Fruit fly (Drosophila melanogaster) whole organism, embryonic: ENCODE data around the gene CG11294.

Experiments
- B-H1 ChIP-seq: fragments of 200-800 bp; sonication (Bioruptor generic); IDR thresholded peaks from 3 replicates; pipeline ENCODE4 v1.3.6; 2022; ENCODE audit warnings: missing biosample characterization, missing genetic modification characterization
- CG10209 ChIP-seq: fragments of 200-800 bp; sonication (Bioruptor generic); optimal IDR thresholded peaks from 3 replicates; lab custom pipeline; 2017; ENCODE audit warnings: missing biosample characterization, mild to moderate bottlenecking, missing genetic modification characterization, missing genetic modification reagents
- CG11093 ChIP-seq: fragments of 200-800 bp; sonication (Bioruptor generic); IDR thresholded peaks from 3 replicates; pipeline ENCODE4 v1.3.6; 2022; ENCODE audit warnings: missing biosample characterization, missing genetic modification characterization
- CG12236 ChIP-seq: fragments of 200-800 bp; sonication (Bioruptor generic); optimal IDR thresholded peaks from 2 replicates; lab custom pipeline; 2016; ENCODE audit warnings: missing biosample characterization, missing genetic modification characterization
- CG12769 ChIP-seq: fragments of 200-800 bp; sonication (Bioruptor generic); optimal IDR thresholded peaks from 2 replicates; lab custom pipeline; 2019; ENCODE audit warnings: missing biosample characterization, mild to moderate bottlenecking, missing genetic modification characterization, moderate library complexity
- CG15073 ChIP-seq: fragments of 200-800 bp; sonication (Bioruptor generic); optimal IDR thresholded peaks from 2 replicates; lab custom pipeline; 2016; ENCODE audit warnings: missing biosample characterization, missing genetic modification characterization
- CG1647 ChIP-seq: fragments of 200-800 bp; sonication (Bioruptor generic); optimal IDR thresholded peaks from 3 replicates; lab custom pipeline; 2016; ENCODE audit warnings: missing biosample characterization, missing genetic modification characterization
- CG16863 ChIP-seq: fragments of 200-800 bp; sonication (Bioruptor generic); optimal IDR thresholded peaks from 3 replicates; lab custom pipeline; 2016; ENCODE audit warnings: missing biosample characterization, missing genetic modification characterization
- CG17802 ChIP-seq: fragments of 200-800 bp; sonication (Bioruptor generic); optimal IDR thresholded peaks from 2 replicates; lab custom pipeline; 2018; ENCODE audit warnings: missing biosample characterization, mild to moderate bottlenecking, missing genetic modification characterization, moderate library complexity
- CG18262 ChIP-seq: fragments of 200-800 bp; optimal IDR thresholded peaks from 3 replicates; lab custom pipeline; 2019; ENCODE audit warnings: missing biosample characterization, mild to moderate bottlenecking, missing genetic modification characterization, moderate library complexity
- CG2712 ChIP-seq: fragments of 200-800 bp; optimal IDR thresholded peaks from 3 replicates; lab custom pipeline; 2019; ENCODE audit warnings: missing biosample characterization, mild to moderate bottlenecking, missing genetic modification characterization, moderate library complexity
- CG32532 ChIP-seq: fragments of 200-800 bp; sonication (Bioruptor generic); IDR thresholded peaks from 2 replicates; pipeline ENCODE4 v1.3.6; 2022; ENCODE audit warnings: missing biosample characterization, missing genetic modification characterization
- CG9215 ChIP-seq: fragments of 200-800 bp; sonication (Bioruptor generic); IDR thresholded peaks from 2 replicates; pipeline ENCODE4 v1.3.6; 2022; ENCODE audit warnings: missing biosample characterization, missing genetic modification characterization
- Chrac-16 ChIP-seq: fragments of 200-800 bp; sonication (Bioruptor generic); optimal IDR thresholded peaks from 3 replicates; lab custom pipeline; 2016; ENCODE audit warnings: missing biosample characterization, missing genetic modification characterization
- D ChIP-seq, 2 experiments: fragments of 200-800 bp in 1 of 2; fragments of >200 bp in 1 of 2; sonication (Bioruptor generic) in 1 of 2; optimal IDR thresholded peaks; 2 replicates in 1 of 2; 3 replicates in 1 of 2; lab custom pipeline; 2017; ENCODE audit warnings: mild to moderate bottlenecking in 1 of 2, missing biosample characterization in 1 of 2, missing genetic modification characterization in 1 of 2, missing genetic modification reagents in 1 of 2
- D19B ChIP-seq: fragments of 200-800 bp; sonication (Bioruptor generic); optimal IDR thresholded peaks from 2 replicates; lab custom pipeline; 2017; ENCODE audit warnings: missing biosample characterization, mild to moderate bottlenecking, missing genetic modification characterization
- Deaf1 ChIP-seq: fragments of 200-800 bp; optimal IDR thresholded peaks from 3 replicates; lab custom pipeline; 2019; ENCODE audit warnings: missing biosample characterization, mild to moderate bottlenecking, missing genetic modification characterization, moderate library complexity
- Dek ChIP-seq: fragments of 200-800 bp; sonication (Bioruptor generic); optimal IDR thresholded peaks from 3 replicates; lab custom pipeline; 2019; ENCODE audit warnings: missing biosample characterization, mild to moderate bottlenecking, missing genetic modification characterization, moderate library complexity
- Dll ChIP-seq: fragments of 200-800 bp; sonication (Bioruptor generic); IDR thresholded peaks from 4 replicates; pipeline ENCODE4 v1.3.6; 2022; ENCODE audit warnings: missing biosample characterization, missing genetic modification characterization; ENCODE audit not compliant: partially characterized antibody
- Eip74EF ChIP-seq, 2 experiments: fragments of 200-800 bp in 1 of 2; fragments of >200 bp in 1 of 2; sonication (Bioruptor generic) in 1 of 2; optimal IDR thresholded peaks; 2 replicates each; lab custom pipeline; 2017 to 2019; ENCODE audit warnings: missing biosample characterization in 2 of 2, missing genetic modification characterization in 2 of 2, mild to moderate bottlenecking in 1 of 2, moderate library complexity in 1 of 2
- Ets97D ChIP-seq: fragments of 200-800 bp; sonication (Bioruptor generic); optimal IDR thresholded peaks from 3 replicates; lab custom pipeline; 2016; ENCODE audit warnings: missing biosample characterization, missing genetic modification characterization
- H2.0 ChIP-seq: fragments of 200-800 bp; sonication (Bioruptor generic); IDR thresholded peaks from 2 replicates; pipeline ENCODE4 v1.3.6; 2022; ENCODE audit warnings: missing biosample characterization, missing genetic modification characterization
- Hand ChIP-seq: fragments of 200-800 bp; sonication (Bioruptor generic); optimal IDR thresholded peaks from 2 replicates; lab custom pipeline; 2017; ENCODE audit warnings: mild to moderate bottlenecking, missing biosample characterization, missing genetic modification reagents, missing genetic modification characterization
- Hey ChIP-seq: fragments of 200-800 bp; sonication (Bioruptor generic); optimal IDR thresholded peaks from 3 replicates; lab custom pipeline; 2018; ENCODE audit warnings: missing biosample characterization, mild to moderate bottlenecking, missing genetic modification characterization
- NC2α ChIP-seq: fragments of 200-800 bp; sonication (Bioruptor generic); optimal IDR thresholded peaks from 2 replicates; lab custom pipeline; 2016; ENCODE audit warnings: missing biosample characterization, missing genetic modification characterization
- NK7.1 ChIP-seq: fragments of 200-800 bp; sonication (Bioruptor generic); optimal IDR thresholded peaks from 3 replicates; lab custom pipeline; 2016; ENCODE audit warnings: missing biosample characterization, missing genetic modification characterization
- NfI ChIP-seq: fragments of 200-800 bp; sonication (Bioruptor generic); optimal IDR thresholded peaks from 3 replicates; lab custom pipeline; 2018; ENCODE audit warnings: missing biosample characterization, mild to moderate bottlenecking, missing genetic modification characterization, moderate library complexity
- Oli ChIP-seq: fragments of 200-800 bp; sonication (Bioruptor generic); optimal IDR thresholded peaks from 2 replicates; lab custom pipeline; 2018; ENCODE audit warnings: missing biosample characterization, mild to moderate bottlenecking, missing genetic modification characterization, moderate library complexity
- PHDP ChIP-seq: fragments of 200-800 bp; sonication (Bioruptor generic); optimal IDR thresholded peaks from 3 replicates; lab custom pipeline; 2018; ENCODE audit warnings: missing biosample characterization, mild to moderate bottlenecking, missing genetic modification characterization, moderate library complexity
- Pdp1 ChIP-seq, 2 experiments: fragments of 200-800 bp; sonication (Bioruptor generic); optimal IDR thresholded peaks; 3 replicates each; lab custom pipeline; 2016; ENCODE audit warnings: missing biosample characterization in 2 of 2, missing genetic modification characterization in 2 of 2, mild to moderate bottlenecking in 1 of 2, moderate library complexity in 1 of 2
- Sox100B ChIP-seq: fragments of 200-800 bp; sonication (Bioruptor generic); optimal IDR thresholded peaks from 3 replicates; lab custom pipeline; 2018; ENCODE audit warnings: missing biosample characterization, mild to moderate bottlenecking, missing genetic modification characterization
- ato ChIP-seq: fragments of 200-800 bp; sonication (Bioruptor generic); IDR thresholded peaks from 2 replicates; pipeline ENCODE4 v1.3.6; 2022; ENCODE audit warnings: missing biosample characterization, missing genetic modification characterization; ENCODE audit not compliant: partially characterized antibody
- bab2 ChIP-seq: fragments of 200-800 bp; sonication (Bioruptor generic); optimal IDR thresholded peaks from 2 replicates; lab custom pipeline; 2016; ENCODE audit warnings: missing biosample characterization, missing genetic modification characterization
- fd102C ChIP-seq: fragments of 200-800 bp; sonication (Bioruptor generic); optimal IDR thresholded peaks from 2 replicates; lab custom pipeline; 2018; ENCODE audit warnings: missing biosample characterization, mild to moderate bottlenecking, missing genetic modification characterization, moderate library complexity
- fd3F ChIP-seq: fragments of 200-800 bp; sonication (Bioruptor generic); optimal IDR thresholded peaks from 2 replicates; lab custom pipeline; 2018; ENCODE audit warnings: missing biosample characterization, mild to moderate bottlenecking, missing genetic modification characterization, moderate library complexity
- ftz-f1 ChIP-seq: fragments of 200-800 bp; sonication (Bioruptor generic); optimal IDR thresholded peaks from 2 replicates; lab custom pipeline; 2016; ENCODE audit warnings: missing biosample characterization, missing genetic modification characterization
- gt ChIP-seq: fragments of 200-800 bp; sonication (Bioruptor generic); IDR thresholded peaks from 2 replicates; pipeline ENCODE4 v1.3.6; 2022; ENCODE audit warnings: missing biosample characterization, missing genetic modification characterization
- hbn ChIP-seq: fragments of 200-800 bp; sonication (Bioruptor generic); IDR thresholded peaks from 2 replicates; pipeline ENCODE4 v1.3.6; 2022; ENCODE audit warnings: missing biosample characterization, missing genetic modification characterization; ENCODE audit not compliant: partially characterized antibody
- inv ChIP-seq: fragments of 200-800 bp; sonication (Bioruptor generic); IDR thresholded peaks from 2 replicates; pipeline ENCODE4 v1.3.6; 2022; ENCODE audit warnings: missing biosample characterization, missing genetic modification characterization; ENCODE audit not compliant: partially characterized antibody
- kni ChIP-seq: fragments of 200-800 bp; sonication (Bioruptor generic); optimal IDR thresholded peaks from 3 replicates; lab custom pipeline; 2017; ENCODE audit warnings: mild to moderate bottlenecking, missing biosample characterization, missing genetic modification reagents, missing genetic modification characterization
- lmd ChIP-seq: fragments of 200-800 bp; sonication (Bioruptor generic); IDR thresholded peaks from 2 replicates; pipeline ENCODE4 v1.3.6; 2022; ENCODE audit warnings: missing biosample characterization, missing genetic modification characterization
- nau ChIP-seq: fragments of 200-800 bp; sonication (Bioruptor generic); optimal IDR thresholded peaks from 3 replicates; lab custom pipeline; 2017; ENCODE audit warnings: missing biosample characterization, mild to moderate bottlenecking, missing genetic modification characterization, missing genetic modification reagents
- ro ChIP-seq: fragments of 200-800 bp; sonication (Bioruptor generic); IDR thresholded peaks from 2 replicates; pipeline ENCODE4 v1.3.6; 2022; ENCODE audit warnings: missing biosample characterization, missing genetic modification characterization
- run ChIP-seq: fragments of 200-800 bp; sonication (Bioruptor generic); optimal IDR thresholded peaks from 3 replicates; lab custom pipeline; 2018; ENCODE audit warnings: missing biosample characterization, mild to moderate bottlenecking, missing genetic modification characterization
- salm ChIP-seq: fragments of 200-800 bp; sonication (Bioruptor generic); optimal IDR thresholded peaks from 2 replicates; lab custom pipeline; 2018; ENCODE audit warnings: missing biosample characterization, mild to moderate bottlenecking, missing genetic modification characterization
- sens-2 ChIP-seq: fragments of 200-800 bp; sonication (Bioruptor generic); IDR thresholded peaks from 2 replicates; pipeline ENCODE4 v1.3.6; 2022; ENCODE audit warnings: missing biosample characterization, missing genetic modification characterization
- zen2 ChIP-seq: fragments of 200-800 bp; sonication (Bioruptor generic); IDR thresholded peaks from 3 replicates; pipeline ENCODE4 v1.3.6; 2022; ENCODE audit warnings: missing biosample characterization, missing genetic modification characterization; ENCODE audit not compliant: partially characterized antibody

CG11294 gene

dm6 chrX:8656550-8657431, 36.6 kb downstream of the CG11294 start (continued):
- peak; percentile 86 for TF ChIP-seq CG18262
- no peak for TF ChIP-seq Dek
- TF ChIP-seq Sox100B (GFP tag; lab: Kevin White, UChicago): peak; percentile 61
- peak; percentile 81 for TF ChIP-seq Oli (tag; lab: Kevin White, UChicago)
- TF ChIP-seq CG15073: no peak
- peak; percentile 23; the same call in 1 of the 2 replicates for TF ChIP-seq CG32532 (GFP tag; lab: Robert Waterston, UW)
- peak; percentile 72 for TF ChIP-seq CG16863 (GFP tag; lab: Kevin White, UChicago)
- peak; percentile 60 for TF ChIP-seq CG12236 (GFP tag; lab: Kevin White, UChicago)
- peak; percentile 89 for TF ChIP-seq CG2712 (tag; lab: Kevin White, UChicago)
- TF ChIP-seq NK7.1: no peak
- peak; percentile 53 for TF ChIP-seq PHDP
- TF ChIP-seq hbn (GFP tag; lab: Robert Waterston, UW): no peak
- TF ChIP-seq NfI (GFP tag; lab: Kevin White, UChicago): peak; percentile 45
- TF ChIP-seq Ets97D: peak; percentile 13
- peak; percentile 55 for TF ChIP-seq B-H1
- TF ChIP-seq zen2 (GFP tag; lab: Robert Waterston, UW): no peak
- no peak for TF ChIP-seq ftz-f1 (GFP tag; lab: Kevin White, UChicago)
- peak; percentile 32 for TF ChIP-seq fd102C (GFP tag; lab: Kevin White, UChicago)
- no peak for TF ChIP-seq CG9215 (GFP tag; lab: Robert Waterston, UW)
- TF ChIP-seq inv (GFP tag; lab: Robert Waterston, UW): no peak
- no peak for TF ChIP-seq Dll (GFP tag; lab: Robert Waterston, UW)
- TF ChIP-seq gt (GFP tag; lab: Robert Waterston, UW): no peak
- TF ChIP-seq H2.0: peak; percentile 59
- peak; percentile 70 for TF ChIP-seq CG10209
- TF ChIP-seq run (tag; lab: Kevin White, UChicago): no peak
- peak; percentile 61 for TF ChIP-seq sens-2 (GFP tag; lab: Robert Waterston, UW)
- TF ChIP-seq lmd (GFP tag; lab: Robert Waterston, UW): peak; percentile 63
- TF ChIP-seq Eip74EF (GFP tag; optimal IDR thresholded peaks at IDR 0.05; lab: Kevin White, UChicago): no peak
- peak; percentile 7 for TF ChIP-seq CG1647
- peak; percentile 65; the same call in 2 of the 3 replicates for TF ChIP-seq CG11093 (GFP tag; lab: Robert Waterston, UW)
- TF ChIP-seq ro (GFP tag; lab: Robert Waterston, UW): no peak
- TF ChIP-seq bab2 (GFP tag; lab: Kevin White, UChicago): peak; percentile 69
- no peak for TF ChIP-seq Hey (tag; lab: Kevin White, UChicago)
- peak; percentile 14 for TF ChIP-seq nau (GFP tag; lab: Kevin White, UChicago)
- TF ChIP-seq D (optimal IDR thresholded peaks at IDR 0.05; lab: Kevin White, UChicago): no peak
- peak; percentile 81 for TF ChIP-seq D (GFP tag; optimal IDR thresholded peaks at IDR 0.05; lab: Kevin White, UChicago)
- no peak for TF ChIP-seq Hand
- TF ChIP-seq CG12769: peak; percentile 42
- TF ChIP-seq Chrac-16 (GFP tag; lab: Kevin White, UChicago): peak; percentile 77
- TF ChIP-seq fd3F (GFP tag; lab: Kevin White, UChicago): peak; percentile 3
- peak; percentile 42 for TF ChIP-seq salm
- TF ChIP-seq Pdp1 (GFP tag; optimal IDR thresholded peaks at IDR 0.05; lab: Kevin White, UChicago): peak; percentile 67 to 77
- no peak for TF ChIP-seq D19B (GFP tag; lab: Kevin White, UChicago)
- TF ChIP-seq NC2α: peak; percentile 44
- TF ChIP-seq Deaf1: peak; percentile 4
- no peak for TF ChIP-seq kni (GFP tag; lab: Kevin White, UChicago)
- TF ChIP-seq ato (GFP tag; lab: Robert Waterston, UW): no peak
- peak; percentile 66 for TF ChIP-seq CG17802 (tag; lab: Kevin White, UChicago)
